Fruit fly (Drosophila melanogaster) Kc167 (cell line): ENCODE data around the gene p24-1.

Experiments
- Myc ChIP-seq: fragments of >200 bp; optimal IDR thresholded peaks from 2 replicates; lab custom pipeline; 2017; ENCODE audit warnings: missing external identifiers
- Sin3A ChIP-seq: fragments of >200 bp; optimal IDR thresholded peaks from 2 replicates; lab custom pipeline; 2018; ENCODE audit warnings: missing external identifiers
- h ChIP-seq: fragments of >200 bp; optimal IDR thresholded peaks from 3 replicates; lab custom pipeline; 2018; ENCODE audit warnings: missing external identifiers
- insv ChIP-seq: fragments of >200 bp; optimal IDR thresholded peaks from 3 replicates; lab custom pipeline; 2018; ENCODE audit warnings: missing external identifiers
- psq ChIP-seq: fragments of >200 bp; optimal IDR thresholded peaks from 2 replicates; lab custom pipeline; 2017; ENCODE audit warnings: missing external identifiers
- ttk ChIP-seq: sonication (Bioruptor generic); optimal IDR thresholded peaks from 2 replicates; lab custom pipeline; 2017; ENCODE audit warnings: missing external identifiers

The p24-1 gene

DNA sequence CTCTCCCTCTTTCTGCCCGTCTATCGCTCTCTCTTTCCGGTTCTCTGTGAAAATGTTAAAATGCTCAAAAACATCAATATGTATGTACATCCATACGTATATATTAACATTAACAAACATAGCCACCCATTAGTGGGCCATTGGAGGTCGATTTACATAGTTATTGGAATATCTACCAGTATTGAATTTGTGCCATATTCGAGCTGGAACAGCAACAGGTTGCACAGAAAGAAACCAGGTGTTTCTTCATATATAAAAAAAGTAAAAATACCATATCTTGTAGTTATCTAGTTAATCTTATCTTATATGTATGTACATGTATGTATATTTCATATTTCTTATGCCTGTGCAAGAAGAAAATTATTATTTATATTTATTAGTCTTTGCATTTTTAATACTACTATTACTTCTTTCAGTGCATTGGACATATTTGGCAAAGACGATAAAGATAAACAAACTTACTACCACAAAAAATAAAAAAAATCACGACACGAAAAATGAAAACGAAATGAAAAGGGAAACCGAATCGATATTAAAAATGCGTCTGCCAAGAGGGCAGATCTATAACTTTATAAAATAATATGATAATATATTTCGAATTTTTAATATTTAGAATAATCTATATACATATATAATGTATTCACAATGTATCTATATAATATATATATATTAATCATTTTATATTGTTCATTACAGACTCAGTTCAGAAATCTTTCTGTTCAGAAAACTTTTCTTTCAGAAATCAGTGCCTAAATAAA, 3.6 kb downstream of the p24-1 start:
- TF ChIP-seq Myc (lab: Kevin White, UChicago), result no peak
- no peak for TF ChIP-seq h (lab: Kevin White, UChicago)

dm6 chrX:11846049-11846718, 6.1 kb downstream of the p24-1 start, which contains the start of gene CG15740:
Gene CG15740, minus strand, starts transcription at chrX:11846099.
- no peak for TF ChIP-seq h (lab: Kevin White, UChicago)
- TF ChIP-seq insv, result no peak
- TF ChIP-seq psq (lab: Kevin White, UChicago), result no peak
- TF ChIP-seq ttk (lab: Kevin White, UChicago), result no peak
- TF ChIP-seq Myc (lab: Kevin White, UChicago), result no peak
- no peak for TF ChIP-seq Sin3A (lab: Kevin White, UChicago)

dm6 chrX:11841702-11842378, 10.5 kb downstream of the p24-1 start:
- TF ChIP-seq insv, result no peak
- no peak for TF ChIP-seq ttk (lab: Kevin White, UChicago)
- no peak for TF ChIP-seq h (lab: Kevin White, UChicago)
- TF ChIP-seq psq (lab: Kevin White, UChicago), result no peak
- no peak for TF ChIP-seq Myc (lab: Kevin White, UChicago)

- no peak for TF ChIP-seq ttk (lab: Kevin White, UChicago)
- TF ChIP-seq h (lab: Kevin White, UChicago), result no peak
- no peak for TF ChIP-seq Sin3A (lab: Kevin White, UChicago)
- TF ChIP-seq insv, result no peak
- TF ChIP-seq Myc (lab: Kevin White, UChicago), result no peak
- TF ChIP-seq psq (lab: Kevin White, UChicago), result no peak
These were observed 13.0 kb downstream of the p24-1 start, which contains the start of gene Cyp28c1 for dm6 chrX:11839308-11839707. Gene Cyp28c1, plus strand, starts transcription at chrX:11839608.

DNA sequence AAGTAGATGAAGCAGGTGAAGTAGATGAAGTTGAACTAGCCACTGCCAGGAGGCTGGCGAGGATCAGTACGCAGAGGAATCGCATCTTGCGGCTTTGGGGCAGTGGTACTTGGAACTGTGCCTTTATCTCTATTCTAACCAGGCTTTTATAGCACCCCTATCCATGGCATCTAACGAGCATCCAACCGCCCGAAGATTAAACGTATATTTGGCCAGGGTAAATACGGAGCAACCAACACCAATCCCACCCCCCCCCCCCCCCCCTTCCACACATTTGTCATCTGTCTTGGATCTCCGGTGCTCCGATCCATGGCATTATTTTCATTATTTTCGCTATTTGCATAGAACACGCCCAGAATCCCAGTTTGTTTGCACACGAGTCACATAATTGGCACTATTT, 14.4 kb downstream of the p24-1 start, which contains the start of gene CG15741:
Gene CG15741 (minus strand): TSS at position 101 of the 400 bp plus-strand sequence.
- TF ChIP-seq insv, result no peak
- TF ChIP-seq Sin3A (lab: Kevin White, UChicago), result no peak
- no peak for TF ChIP-seq ttk (lab: Kevin White, UChicago)
- TF ChIP-seq h (lab: Kevin White, UChicago), result no peak
- TF ChIP-seq Myc (lab: Kevin White, UChicago), result no peak

dm6 chrX:11828336-11829007, 23.9 kb downstream of the p24-1 start:
- no peak for TF ChIP-seq Sin3A (lab: Kevin White, UChicago)
- no peak for TF ChIP-seq Myc (lab: Kevin White, UChicago)
- no peak for TF ChIP-seq insv
- no peak for TF ChIP-seq psq (lab: Kevin White, UChicago)
- TF ChIP-seq h (lab: Kevin White, UChicago), result no peak
- TF ChIP-seq ttk (lab: Kevin White, UChicago), result no peak

DNA sequence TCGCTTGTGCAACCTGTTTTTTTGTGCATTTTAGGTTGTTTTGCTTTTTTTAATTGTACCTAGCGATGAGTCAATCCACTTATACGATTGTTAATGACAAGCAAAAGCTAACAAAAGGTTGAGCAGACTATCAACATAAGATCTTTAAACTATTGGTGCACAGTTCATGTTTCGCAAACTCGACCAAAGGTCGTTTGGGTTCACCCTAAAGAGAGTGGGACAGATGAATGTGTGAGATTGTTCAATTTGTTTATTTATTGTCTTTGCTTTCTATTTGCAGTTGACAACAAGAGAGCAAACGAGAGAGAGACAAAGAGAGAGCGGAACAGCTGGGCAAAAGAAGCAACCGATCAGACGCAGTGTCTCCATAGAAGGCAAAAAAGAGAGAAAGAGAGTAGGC, 29.3 kb downstream of the p24-1 start:
- TF ChIP-seq psq (lab: Kevin White, UChicago), result no peak
- TF ChIP-seq h (lab: Kevin White, UChicago), result no peak
- no peak for TF ChIP-seq insv
- no peak for TF ChIP-seq Myc (lab: Kevin White, UChicago)

DNA sequence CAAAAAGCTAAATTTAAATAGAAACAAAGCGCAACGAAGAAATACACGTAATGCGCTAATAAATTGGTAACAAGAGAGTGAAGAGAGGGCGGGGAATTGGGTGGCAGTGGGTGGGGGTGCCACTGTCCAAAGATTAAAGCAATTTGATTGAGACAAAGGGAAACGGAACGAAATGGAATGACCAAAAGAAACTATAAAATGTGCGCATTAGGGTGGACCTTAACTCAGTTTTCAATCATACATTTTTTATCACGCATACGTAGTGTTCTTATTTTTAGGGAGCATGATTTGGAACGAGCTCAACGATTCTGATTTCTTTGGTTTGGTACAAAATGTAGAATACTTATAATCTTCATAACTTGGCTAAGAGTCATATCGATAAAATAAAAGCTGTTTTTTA, 30.4 kb downstream of the p24-1 start:
- TF ChIP-seq insv, result no peak
- no peak for TF ChIP-seq psq (lab: Kevin White, UChicago)
- no peak for TF ChIP-seq Sin3A (lab: Kevin White, UChicago)
- no peak for TF ChIP-seq Myc (lab: Kevin White, UChicago)
- TF ChIP-seq ttk (lab: Kevin White, UChicago), result no peak
- no peak for TF ChIP-seq h (lab: Kevin White, UChicago)

dm6 chrX:11820284-11821075, 31.9 kb downstream of the p24-1 start:
- no peak for TF ChIP-seq Myc (lab: Kevin White, UChicago)
- no peak for TF ChIP-seq psq (lab: Kevin White, UChicago)
- TF ChIP-seq ttk (lab: Kevin White, UChicago), result no peak
- no peak for TF ChIP-seq Sin3A (lab: Kevin White, UChicago)
- no peak for TF ChIP-seq insv
- no peak for TF ChIP-seq h (lab: Kevin White, UChicago)

- TF ChIP-seq Sin3A (lab: Kevin White, UChicago), result no peak
- TF ChIP-seq psq (lab: Kevin White, UChicago), result no peak
- no peak for TF ChIP-seq insv
- no peak for TF ChIP-seq ttk (lab: Kevin White, UChicago)
- TF ChIP-seq Myc (lab: Kevin White, UChicago), result no peak
- TF ChIP-seq h (lab: Kevin White, UChicago), result no peak
These were observed 33.0 kb downstream of the p24-1 start for dm6 chrX:11819241-11819862.
